Fruit fly (Drosophila melanogaster) whole organism, adult: Measurements from ENCODE around the gene CG42655.
A peak's percentile ranks its signal among the peaks of the same experiment; 100 is the strongest.

Experiments used
- CG12768 ChIP-seq: fragments of 200-800 bp; sonication (Bioruptor generic); optimal IDR thresholded peaks from 2 replicates; lab custom pipeline; 2017; ENCODE audit warnings: missing biosample characterization, missing genetic modification characterization, mild to moderate bottlenecking, moderate library complexity, missing genetic modification reagents
- CG5204 ChIP-seq: fragments of 200-800 bp; sonication (Bioruptor generic); optimal IDR thresholded peaks from 2 replicates; lab custom pipeline; 2016; ENCODE audit warnings: missing biosample characterization, missing genetic modification characterization
- CG7101 ChIP-seq: fragments of 200-800 bp; sonication (Bioruptor generic); optimal IDR thresholded peaks from 2 replicates; lab custom pipeline; 2018; ENCODE audit warnings: missing biosample characterization, mild to moderate bottlenecking, missing genetic modification characterization, moderate library complexity
- Crg-1 ChIP-seq: fragments of 200-800 bp; sonication (Bioruptor generic); optimal IDR thresholded peaks from 2 replicates; lab custom pipeline; 2016; ENCODE audit warnings: missing biosample characterization, missing genetic modification characterization
- Hr96 ChIP-seq: fragments of 200-800 bp; sonication (Bioruptor generic); optimal IDR thresholded peaks from 2 replicates; lab custom pipeline; 2016; ENCODE audit warnings: missing biosample characterization, missing genetic modification characterization
- Mnt ChIP-seq: fragments of 200-800 bp; sonication (Bioruptor generic); optimal IDR thresholded peaks from 2 replicates; lab custom pipeline; 2016; ENCODE audit warnings: missing biosample characterization, mild to moderate bottlenecking, missing genetic modification characterization
- cic ChIP-seq: fragments of 200-800 bp; sonication (Bioruptor generic); optimal IDR thresholded peaks from 2 replicates; lab custom pipeline; 2017; ENCODE audit warnings: missing biosample characterization, mild to moderate bottlenecking, missing genetic modification characterization, moderate library complexity
- kay ChIP-seq: fragments of 200-800 bp; sonication (Bioruptor generic); peaks from one replicate; lab custom pipeline; 2016; ENCODE audit warnings: missing biosample characterization, missing genetic modification characterization, borderline replicate concordance
- ovo ChIP-seq: fragments of 200-800 bp; sonication (Bioruptor generic); optimal IDR thresholded peaks from 2 replicates; lab custom pipeline; 2016; ENCODE audit warnings: missing biosample characterization, missing genetic modification characterization
- pad ChIP-seq: fragments of 200-800 bp; sonication (Bioruptor generic); optimal IDR thresholded peaks from 3 replicates; lab custom pipeline; 2017; ENCODE audit warnings: missing biosample characterization, missing genetic modification characterization, mild to moderate bottlenecking, moderate library complexity, missing genetic modification reagents
- tj ChIP-seq: fragments of 200-800 bp; sonication (Bioruptor generic); optimal IDR thresholded peaks from 3 replicates; lab custom pipeline; 2017; ENCODE audit warnings: missing biosample characterization, mild to moderate bottlenecking, missing genetic modification characterization, moderate library complexity

dm6 chr3L:19932917-19933316, 20.6 kb downstream of the CG42655 start:
- TF ChIP-seq CG5204 (GFP tag; lab: Kevin White, UChicago) (no peak), cic (GFP tag; lab: Kevin White, UChicago) (peak; percentile 72), ovo (GFP tag; lab: Kevin White, UChicago) (peak; percentile 25), kay (GFP tag; lab: Kevin White, UChicago) (peak; percentile 78), tj (GFP tag; lab: Kevin White, UChicago) (peak; percentile 15), pad (peak; percentile 21), CG12768 (GFP tag; lab: Kevin White, UChicago) (peak; percentile 74), Hr96 (GFP tag; lab: Kevin White, UChicago) (no peak), CG7101 (tag; lab: Kevin White, UChicago) (peak; percentile 39), Mnt (GFP tag; lab: Kevin White, UChicago) (peak; percentile 39), Crg-1 (peak; percentile 71)
